Worm (Caenorhabditis elegans) whole organism, young adult: ENCODE data around the gene ZC178.2.

Source experiments
- Y67H2A.10 ChIP-seq: fragments of 200-800 bp; sonication (Bioruptor generic); conservative IDR thresholded peaks from 2 replicates; pipeline ENCODE4 v1.3.6; 2022; ENCODE audit warnings: missing genetic modification reagents, missing genetic modification characterization, missing compliant biosample characterization
- ama-1 ChIP-seq, 3 experiments: fragments of 150-350 bp in 1 of 3; sonication (generic microtip) in 2 of 3; optimal IDR thresholded peaks; 2 replicates each; lab custom pipeline; 2014 to 2018; ENCODE audit warnings: missing biosample characterization in 2 of 3, missing genetic modification characterization in 2 of 3, missing genetic modification reagents in 2 of 3
- egl-44 ChIP-seq: fragments of 200-800 bp; sonication (Bioruptor generic); IDR thresholded peaks from 2 replicates; pipeline ENCODE4 v1.3.6; 2022; ENCODE audit warnings: missing genetic modification reagents, missing genetic modification characterization, missing compliant biosample characterization
- lin-35 ChIP-seq, 3 experiments: fragments of 150-350 bp in 2 of 3; sonication (generic microtip) in 1 of 3; optimal IDR thresholded peaks; 2 replicates each; lab custom pipeline; 2014 to 2018; ENCODE audit warnings: missing biosample characterization in 3 of 3, missing genetic modification characterization in 3 of 3, missing genetic modification reagents in 3 of 3
- lin-54 ChIP-seq: fragments of 200-800 bp; sonication (Bioruptor generic); optimal IDR thresholded peaks from 2 replicates; lab custom pipeline; 2018; ENCODE audit warnings: mild to moderate bottlenecking, missing genetic modification characterization, missing compliant biosample characterization
- pha-4 ChIP-seq: fragments of 150-350 bp; sonication (generic microtip); optimal IDR thresholded peaks from 2 replicates; lab custom pipeline; 2014; ENCODE audit warnings: missing biosample characterization, missing genetic modification reagents, missing genetic modification characterization
- sea-2 ChIP-seq: fragments of 200-800 bp; sonication (Bioruptor generic); IDR thresholded peaks from 2 replicates; pipeline ENCODE4 v1.3.6; 2022; ENCODE audit warnings: missing genetic modification characterization, missing compliant biosample characterization
- zim-3 ChIP-seq: sonication (generic microtip); optimal IDR thresholded peaks from 2 replicates; lab custom pipeline; 2017; ENCODE audit warnings: mild to moderate bottlenecking, missing genetic modification characterization, moderate library complexity, missing compliant biosample characterization

- TF ChIP-seq lin-35 (GFP tag; optimal IDR thresholded peaks at IDR 0.05; lab: Kevin White, UChicago) (no peak), ama-1 (optimal IDR thresholded peaks at IDR 0.05; lab: Kevin White, UChicago) (no peak), ama-1 (GFP tag; optimal IDR thresholded peaks at IDR 0.05; lab: Kevin White, UChicago) (no peak), zim-3 (no peak), Y67H2A.10 (GFP tag; lab: Robert Waterston, UW) (no peak), lin-54 (no peak), sea-2 (GFP tag; lab: Robert Waterston, UW) (no peak), egl-44 (no peak), pha-4 (tag; lab: Kevin White, UChicago) (no peak)
These were observed 24.1 kb downstream of the ZC178.2 start, which contains the start of gene ZC190.8 for ce11 chrV:8687707-8688106.
